Worm (Caenorhabditis elegans) whole organism, mixed stage, embryonic: ENCODE data around the gene lin-15B.

Experiments used
- M03D4.4 ChIP-seq: sonication (generic microtip); optimal IDR thresholded peaks from 2 replicates; lab custom pipeline; 2017; ENCODE audit warnings: mild to moderate bottlenecking, missing genetic modification characterization, missing compliant biosample characterization
- ceh-83 ChIP-seq: fragments of 200-800 bp; sonication (Bioruptor generic); optimal IDR thresholded peaks from 2 replicates; lab custom pipeline; 2018; ENCODE audit warnings: mild to moderate bottlenecking, missing genetic modification characterization, missing compliant biosample characterization
- cnd-1 ChIP-seq: fragments of 200-800 bp; sonication (Bioruptor generic); optimal IDR thresholded peaks from 2 replicates; lab custom pipeline; 2018; ENCODE audit warnings: mild to moderate bottlenecking, missing genetic modification characterization, missing compliant biosample characterization
- elt-1 ChIP-seq: sonication (generic microtip); optimal IDR thresholded peaks from 2 replicates; lab custom pipeline; 2017; ENCODE audit warnings: missing genetic modification characterization, mild to moderate bottlenecking, missing compliant biosample characterization, antibody characterized with exemption, moderate library complexity, borderline replicate concordance; ENCODE audit not compliant: insufficient read depth
- elt-3 ChIP-seq: fragments of 150-350 bp; optimal IDR thresholded peaks from 2 replicates; lab custom pipeline; 2014; ENCODE audit warnings: missing biosample characterization, missing genetic modification characterization
- flh-1 ChIP-seq: fragments of 200-800 bp; sonication (Bioruptor generic); optimal IDR thresholded peaks from 2 replicates; lab custom pipeline; 2018; ENCODE audit warnings: mild to moderate bottlenecking, missing genetic modification characterization, moderate library complexity, missing compliant biosample characterization
- ham-2 ChIP-seq: fragments of 200-800 bp; sonication (Bioruptor generic); optimal IDR thresholded peaks from 2 replicates; lab custom pipeline; 2018; ENCODE audit warnings: mild to moderate bottlenecking, missing genetic modification characterization, missing compliant biosample characterization
- hlh-1 ChIP-seq: fragments of 150-350 bp; optimal IDR thresholded peaks from 2 replicates; lab custom pipeline; 2014; ENCODE audit warnings: missing biosample characterization, missing genetic modification reagents, missing genetic modification characterization
- lin-13 ChIP-seq: fragments of 150-350 bp; optimal IDR thresholded peaks from 2 replicates; lab custom pipeline; 2014; ENCODE audit warnings: missing biosample characterization, missing genetic modification characterization
- lin-32 ChIP-seq: fragments of 200-800 bp; sonication (Bioruptor generic); optimal IDR thresholded peaks from 2 replicates; lab custom pipeline; 2018; ENCODE audit warnings: mild to moderate bottlenecking, missing genetic modification characterization, missing compliant biosample characterization
- lsy-2 ChIP-seq: fragments of 150-350 bp; optimal IDR thresholded peaks from 2 replicates; lab custom pipeline; 2014; ENCODE audit warnings: missing biosample characterization, missing genetic modification characterization
- mab-5 ChIP-seq: fragments of 150-350 bp; optimal IDR thresholded peaks from 2 replicates; lab custom pipeline; 2014; ENCODE audit warnings: missing biosample characterization, missing genetic modification characterization
- mls-2 ChIP-seq: sonication (generic microtip); optimal IDR thresholded peaks from 2 replicates; lab custom pipeline; 2016; ENCODE audit warnings: mild to moderate bottlenecking, missing genetic modification characterization, moderate library complexity, missing compliant biosample characterization
- nhr-2 ChIP-seq: fragments of 150-350 bp; optimal IDR thresholded peaks from 2 replicates; lab custom pipeline; 2014; ENCODE audit warnings: missing biosample characterization, missing genetic modification characterization
- nhr-237 ChIP-seq: fragments of 150-350 bp; optimal IDR thresholded peaks from 2 replicates; lab custom pipeline; 2014; ENCODE audit warnings: missing biosample characterization, missing genetic modification characterization
- nhr-28 ChIP-seq: fragments of 150-350 bp; optimal IDR thresholded peaks from 2 replicates; lab custom pipeline; 2014; ENCODE audit warnings: missing biosample characterization, missing genetic modification characterization
- nhr-76 ChIP-seq: sonication (generic microtip); optimal IDR thresholded peaks from 2 replicates; lab custom pipeline; 2017; ENCODE audit warnings: missing biosample characterization, missing genetic modification characterization
- pha-4 ChIP-seq: fragments of 150-350 bp; optimal IDR thresholded peaks from 2 replicates; lab custom pipeline; 2018; ENCODE audit warnings: missing biosample characterization, missing genetic modification reagents, missing genetic modification characterization
- sem-2 ChIP-seq: fragments of 200-800 bp; sonication (Bioruptor generic); optimal IDR thresholded peaks from 2 replicates; lab custom pipeline; 2018; ENCODE audit warnings: mild to moderate bottlenecking, missing genetic modification characterization, missing compliant biosample characterization
- snpc-4 ChIP-seq: fragments of 150-350 bp; optimal IDR thresholded peaks from 2 replicates; lab custom pipeline; 2014; ENCODE audit warnings: missing biosample characterization, missing genetic modification characterization
- sptf-1 ChIP-seq: sonication (generic microtip); optimal IDR thresholded peaks from 2 replicates; lab custom pipeline; 2017; ENCODE audit warnings: mild to moderate bottlenecking, missing genetic modification characterization, moderate library complexity, missing compliant biosample characterization
- tbx-8 ChIP-seq: fragments of 200-800 bp; sonication (Bioruptor generic); optimal IDR thresholded peaks from 2 replicates; lab custom pipeline; 2018; ENCODE audit warnings: mild to moderate bottlenecking, missing genetic modification characterization, moderate library complexity, missing compliant biosample characterization
- unc-39 ChIP-seq: fragments of 150-350 bp; optimal IDR thresholded peaks from 2 replicates; lab custom pipeline; 2014; ENCODE audit warnings: missing biosample characterization, missing genetic modification characterization
- unc-62 ChIP-seq: fragments of 150-350 bp; optimal IDR thresholded peaks from 2 replicates; lab custom pipeline; 2014; ENCODE audit warnings: missing biosample characterization, missing genetic modification reagents, missing genetic modification characterization
- zip-8 ChIP-seq: fragments of 150-350 bp; optimal IDR thresholded peaks from 2 replicates; lab custom pipeline; 2014; ENCODE audit warnings: missing biosample characterization, missing genetic modification characterization
- ztf-11 ChIP-seq: fragments of 150-350 bp; optimal IDR thresholded peaks from 2 replicates; lab custom pipeline; 2014; ENCODE audit warnings: missing biosample characterization, missing genetic modification characterization

lin-15B gene

DNA sequence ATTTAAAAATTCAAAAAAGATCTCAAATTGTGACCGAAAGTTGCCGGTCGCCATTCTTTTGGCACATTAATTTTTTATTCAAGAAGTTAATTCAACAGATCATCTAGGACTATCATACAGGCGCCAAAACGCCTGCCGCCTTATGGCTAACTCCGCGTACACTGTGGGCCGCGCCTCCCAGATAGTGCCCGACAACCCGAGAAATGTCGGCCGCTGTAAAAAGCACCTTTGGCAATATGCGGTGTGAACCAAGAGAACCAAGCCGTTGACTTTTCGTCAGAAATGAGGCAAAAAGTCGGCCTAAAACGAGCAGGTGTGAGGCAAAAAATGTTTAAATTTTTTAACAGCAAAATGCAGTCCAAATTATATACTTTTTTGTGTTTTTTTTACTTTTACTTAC, 33.3 kb downstream of the lin-15B start:
- no peak for TF ChIP-seq snpc-4 (tag; lab: Kevin White, UChicago)

DNA sequence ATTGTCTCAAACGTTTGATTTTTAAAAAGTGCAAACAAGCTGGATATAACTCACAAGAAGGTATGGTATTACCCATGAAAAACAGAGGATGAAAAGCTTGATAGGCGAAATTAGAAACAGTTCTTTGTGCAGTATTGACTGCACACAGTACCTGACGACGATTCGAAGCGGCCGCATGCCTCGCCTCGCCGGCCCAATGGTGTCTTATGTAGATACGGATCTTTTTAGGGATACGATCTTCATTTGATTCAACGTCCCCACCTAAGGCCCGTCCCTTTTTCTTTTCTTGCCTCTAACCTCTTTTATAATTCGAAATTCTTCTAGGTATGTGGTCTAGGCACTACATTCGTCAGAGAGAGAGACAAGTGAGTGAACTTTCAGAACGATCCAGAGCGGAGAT, 40.2 kb downstream of the lin-15B start, which contains the start of gene bus-17:
Gene bus-17 (minus strand): TSS at position 208 of the 400 bp plus-strand sequence.
- TF ChIP-seq elt-3 (tag; lab: Kevin White, UChicago) (no peak), elt-1 (tag; lab: Kevin White, UChicago) (peak; percentile 73)
- TF ChIP-seq, all 35 proteins: peak for 1

DNA sequence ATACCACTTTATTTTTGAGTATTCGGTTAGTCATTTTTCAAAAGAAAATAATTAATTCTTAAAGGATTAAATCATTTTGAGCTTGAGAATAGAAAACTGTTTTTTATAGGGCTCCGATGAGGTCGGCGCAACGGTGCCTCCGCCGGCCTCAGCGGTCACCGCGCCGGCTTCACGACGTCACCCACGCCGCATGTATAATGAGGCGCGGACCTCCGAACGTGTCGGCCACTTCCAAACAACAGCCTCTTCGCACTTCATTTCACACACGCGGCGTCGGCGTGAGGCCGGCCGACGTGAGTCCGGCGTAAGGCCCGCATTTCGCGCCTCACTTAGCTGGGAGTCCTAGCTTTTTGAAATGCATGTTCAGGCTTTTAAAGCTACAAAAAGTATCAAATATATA, 40.9 kb downstream of the lin-15B start:
- TF ChIP-seq flh-1 (GFP tag; lab: Kevin White, UChicago), result no peak
- no peak for TF ChIP-seq M03D4.4
- TF ChIP-seq tbx-8, result no peak
- TF ChIP-seq unc-39 (tag; lab: Kevin White, UChicago), result no peak
- no peak for TF ChIP-seq elt-1 (tag; lab: Kevin White, UChicago)
- no peak for TF ChIP-seq pha-4 (tag; lab: Kevin White, UChicago)
- no peak for TF ChIP-seq mls-2 (tag; lab: Kevin White, UChicago)

DNA sequence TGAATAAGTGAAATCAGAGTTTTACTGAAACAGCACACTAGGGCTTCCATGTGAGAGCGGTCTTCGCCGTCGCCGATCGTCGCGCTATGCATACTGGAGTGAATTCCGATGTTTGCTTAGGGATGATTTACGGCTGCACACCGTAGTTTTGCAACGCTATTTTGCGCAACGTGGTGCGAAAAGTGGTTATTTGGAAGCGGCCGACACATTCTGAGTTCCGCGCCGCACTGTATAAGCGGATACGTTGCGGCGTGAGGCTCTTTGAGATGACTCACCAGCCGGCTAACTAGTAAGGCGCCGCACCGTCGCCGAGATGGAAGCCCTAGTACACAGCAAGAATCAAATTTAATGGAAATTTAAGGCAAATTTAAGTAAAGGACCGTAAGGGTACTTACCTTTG, 42.6 kb downstream of the lin-15B start:
- TF ChIP-seq lin-13 (no peak), nhr-237 (tag; lab: Kevin White, UChicago) (no peak), unc-62 (no peak), tbx-8 (no peak), pha-4 (tag; lab: Kevin White, UChicago) (no peak), mab-5 (tag; lab: Kevin White, UChicago) (no peak), elt-3 (tag; lab: Kevin White, UChicago) (no peak), sem-2 (no peak), lin-32 (GFP tag; lab: Kevin White, UChicago) (no peak), nhr-28 (tag; lab: Kevin White, UChicago) (no peak), ceh-83 (GFP tag; lab: Kevin White, UChicago) (no peak), mls-2 (tag; lab: Kevin White, UChicago) (no peak), zip-8 (tag; lab: Kevin White, UChicago) (no peak), snpc-4 (tag; lab: Kevin White, UChicago) (no peak), nhr-76 (no peak)

DNA sequence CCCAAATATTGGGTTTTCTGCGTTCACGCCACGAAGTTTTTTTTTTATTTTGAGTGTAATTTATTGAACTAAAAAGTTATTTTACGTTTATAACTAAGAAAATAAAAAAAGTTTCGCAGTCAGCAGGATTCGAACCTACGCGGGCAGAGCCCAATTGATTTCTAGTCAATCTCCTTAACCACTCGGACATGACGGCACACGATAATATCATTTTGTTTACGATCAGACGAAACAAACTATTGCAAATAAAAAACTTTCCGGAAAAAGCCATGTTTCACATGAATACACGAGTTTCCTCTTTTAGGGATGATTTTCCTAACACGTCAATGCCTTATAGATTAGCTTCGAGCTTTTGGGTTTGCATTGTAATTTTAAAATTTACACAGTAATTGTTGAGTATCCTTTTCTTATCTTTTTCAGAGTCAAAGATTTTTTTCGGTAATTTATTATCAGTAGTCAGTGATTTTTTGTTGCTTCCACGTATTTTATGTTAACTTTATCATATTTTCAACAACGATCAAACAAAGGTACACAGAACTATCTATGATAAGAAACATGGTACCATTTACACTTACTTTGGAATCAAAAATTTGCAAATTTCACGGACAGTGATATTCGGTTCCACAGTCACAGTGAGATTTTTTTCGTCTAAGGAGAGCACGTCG, 44.1 kb downstream of the lin-15B start:
- TF ChIP-seq elt-3 (tag; lab: Kevin White, UChicago) (no peak), hlh-1 (tag; lab: Kevin White, UChicago) (no peak), elt-1 (tag; lab: Kevin White, UChicago) (no peak), snpc-4 (tag; lab: Kevin White, UChicago) (no peak), nhr-2 (tag; lab: Kevin White, UChicago) (no peak), lsy-2 (tag; lab: Kevin White, UChicago) (no peak), sem-2 (no peak), ztf-11 (tag; lab: Kevin White, UChicago) (no peak), sptf-1 (tag; lab: Kevin White, UChicago) (no peak), cnd-1 (no peak), nhr-28 (tag; lab: Kevin White, UChicago) (no peak)
- TF ChIP-seq, all 35 proteins: peak for 0

DNA sequence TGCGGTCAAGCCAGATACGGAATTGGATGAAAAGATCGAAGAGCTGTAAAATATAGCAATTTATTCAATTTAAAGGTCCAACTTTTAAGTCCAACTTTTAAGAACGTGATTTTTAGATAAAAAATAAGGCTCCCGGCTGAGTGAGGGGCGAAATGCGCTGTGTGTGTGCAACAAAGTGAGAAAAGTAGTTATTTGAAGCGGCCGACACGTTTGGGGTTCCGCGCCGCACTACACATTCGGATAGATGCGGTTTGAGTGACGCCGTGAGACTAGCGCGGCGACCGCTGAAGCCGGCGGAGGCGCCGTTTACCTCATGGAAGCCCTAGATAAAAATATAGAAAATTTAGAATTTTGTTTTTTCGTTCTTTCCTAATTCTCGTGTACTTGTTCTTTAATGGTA, 44.9 kb downstream of the lin-15B start:
- TF ChIP-seq sem-2 (no peak), mls-2 (tag; lab: Kevin White, UChicago) (no peak)

DNA sequence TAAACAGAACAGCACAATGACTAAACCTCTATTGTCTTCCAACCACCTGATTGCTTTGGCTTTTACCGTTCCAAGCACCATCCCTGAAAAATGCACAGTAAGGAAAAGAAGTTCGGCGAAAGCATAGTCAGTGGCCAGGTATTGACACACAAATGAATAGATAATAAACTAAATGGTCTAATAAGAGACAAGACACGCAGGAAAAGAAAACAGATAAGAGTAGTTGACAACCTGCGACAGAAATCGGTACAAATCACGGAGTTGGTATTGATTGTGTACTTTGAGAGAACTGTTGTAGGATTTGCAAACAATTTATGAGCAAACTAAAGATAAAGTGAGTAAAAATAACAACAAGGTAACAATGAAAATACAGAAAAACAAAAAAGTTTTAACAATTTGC, 45.5 kb downstream of the lin-15B start, which contains the start of gene Y7A5A.1:
Gene Y7A5A.1 (minus strand): TSS at position 83 of the 400 bp plus-strand sequence.
- TF ChIP-seq ztf-11 (tag; lab: Kevin White, UChicago), result no peak
- no peak for TF ChIP-seq ham-2 (GFP tag; lab: Kevin White, UChicago)
- TF ChIP-seq hlh-1 (tag; lab: Kevin White, UChicago), result no peak
- TF ChIP-seq sptf-1 (tag; lab: Kevin White, UChicago), result no peak
- no peak for TF ChIP-seq lsy-2 (tag; lab: Kevin White, UChicago)
- TF ChIP-seq snpc-4 (tag; lab: Kevin White, UChicago), result no peak
- TF ChIP-seq cnd-1, result no peak
- TF ChIP-seq unc-62, result no peak
- TF ChIP-seq, all 35 proteins: peak for 0
